Fruit fly (Drosophila melanogaster) whole organism, wandering third instar larva: Measurements from ENCODE around the gene sll.

ENCODE experiments used
- Dfd ChIP-seq: fragments of >200 bp; optimal IDR thresholded peaks from 2 replicates; lab custom pipeline; 2017; ENCODE audit warnings: missing biosample characterization, missing genetic modification characterization
- Hr78 ChIP-seq: fragments of >200 bp; optimal IDR thresholded peaks from 2 replicates; lab custom pipeline; 2017; ENCODE audit warnings: missing biosample characterization, missing genetic modification characterization
- Jra ChIP-seq: sonication (Bioruptor generic); optimal IDR thresholded peaks from 2 replicates; lab custom pipeline; 2016; ENCODE audit warnings: missing biosample characterization, missing genetic modification characterization
- Mio ChIP-seq: sonication (Bioruptor generic); optimal IDR thresholded peaks from 2 replicates; lab custom pipeline; 2016; ENCODE audit warnings: missing biosample characterization, missing genetic modification characterization
- Myc ChIP-seq: fragments of >200 bp; optimal IDR thresholded peaks from 2 replicates; lab custom pipeline; 2017
- Vsx2 ChIP-seq: fragments of 200-300, 225-300 bp; sonication (Bioruptor generic); optimal IDR thresholded peaks from 2 replicates; lab custom pipeline; 2018; ENCODE audit warnings: missing biosample characterization, missing genetic modification characterization; ENCODE audit not compliant: partially characterized antibody
- lola ChIP-seq: fragments of >200 bp; optimal IDR thresholded peaks from 2 replicates; lab custom pipeline; 2017; ENCODE audit warnings: missing biosample characterization, missing genetic modification characterization
- usp ChIP-seq: fragments of >200 bp; optimal IDR thresholded peaks from 2 replicates; lab custom pipeline; 2017; ENCODE audit warnings: missing biosample characterization, missing genetic modification characterization

DNA sequence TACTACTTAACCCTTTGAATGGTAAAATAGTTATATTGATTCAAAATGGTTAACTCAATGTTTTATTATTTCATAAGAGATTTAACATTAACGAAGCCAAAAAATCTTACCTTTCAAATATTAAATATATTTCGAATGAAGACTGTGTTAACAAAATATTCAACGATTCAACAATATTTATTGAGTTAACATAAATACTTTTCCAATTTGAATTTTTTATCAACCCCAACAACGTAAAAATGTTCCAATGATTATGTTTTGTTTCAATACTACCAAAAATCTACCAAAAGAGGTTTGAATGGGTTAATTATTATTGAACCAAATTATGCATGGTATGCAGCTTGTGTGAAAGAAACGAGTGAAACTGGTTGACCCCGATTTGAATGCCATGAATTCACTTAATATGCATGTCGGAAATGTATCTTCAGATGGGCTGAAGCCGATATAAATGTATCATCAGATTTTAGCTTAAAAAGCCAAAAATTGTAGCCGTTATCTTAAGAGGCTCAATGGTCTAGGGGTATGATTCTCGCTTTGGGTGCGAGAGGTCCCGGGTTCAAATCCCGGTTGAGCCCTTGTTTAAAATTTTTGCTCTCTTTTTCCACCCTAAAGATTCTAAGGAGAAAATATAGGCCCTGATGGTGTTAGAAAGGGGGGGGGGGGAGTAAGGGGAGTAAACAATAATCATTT, 25.4 kb downstream of the sll start:
- no peak for TF ChIP-seq Myc (lab: Kevin White, UChicago)
- TF ChIP-seq Jra (GFP tag; lab: Kevin White, UChicago): no peak
- no peak for TF ChIP-seq Mio (GFP tag; lab: Kevin White, UChicago)
- TF ChIP-seq Hr78 (GFP tag; lab: Kevin White, UChicago): no peak
- TF ChIP-seq Dfd (GFP tag; lab: Kevin White, UChicago): no peak
- no peak for TF ChIP-seq Vsx2 (GFP tag; lab: Kevin White, UChicago)
- TF ChIP-seq lola (GFP tag; lab: Kevin White, UChicago): no peak
- no peak for TF ChIP-seq usp (GFP tag; lab: Kevin White, UChicago)
